Fruit fly (Drosophila melanogaster): ENCODE measurements around the gene ncd.

The ncd gene

DNA sequence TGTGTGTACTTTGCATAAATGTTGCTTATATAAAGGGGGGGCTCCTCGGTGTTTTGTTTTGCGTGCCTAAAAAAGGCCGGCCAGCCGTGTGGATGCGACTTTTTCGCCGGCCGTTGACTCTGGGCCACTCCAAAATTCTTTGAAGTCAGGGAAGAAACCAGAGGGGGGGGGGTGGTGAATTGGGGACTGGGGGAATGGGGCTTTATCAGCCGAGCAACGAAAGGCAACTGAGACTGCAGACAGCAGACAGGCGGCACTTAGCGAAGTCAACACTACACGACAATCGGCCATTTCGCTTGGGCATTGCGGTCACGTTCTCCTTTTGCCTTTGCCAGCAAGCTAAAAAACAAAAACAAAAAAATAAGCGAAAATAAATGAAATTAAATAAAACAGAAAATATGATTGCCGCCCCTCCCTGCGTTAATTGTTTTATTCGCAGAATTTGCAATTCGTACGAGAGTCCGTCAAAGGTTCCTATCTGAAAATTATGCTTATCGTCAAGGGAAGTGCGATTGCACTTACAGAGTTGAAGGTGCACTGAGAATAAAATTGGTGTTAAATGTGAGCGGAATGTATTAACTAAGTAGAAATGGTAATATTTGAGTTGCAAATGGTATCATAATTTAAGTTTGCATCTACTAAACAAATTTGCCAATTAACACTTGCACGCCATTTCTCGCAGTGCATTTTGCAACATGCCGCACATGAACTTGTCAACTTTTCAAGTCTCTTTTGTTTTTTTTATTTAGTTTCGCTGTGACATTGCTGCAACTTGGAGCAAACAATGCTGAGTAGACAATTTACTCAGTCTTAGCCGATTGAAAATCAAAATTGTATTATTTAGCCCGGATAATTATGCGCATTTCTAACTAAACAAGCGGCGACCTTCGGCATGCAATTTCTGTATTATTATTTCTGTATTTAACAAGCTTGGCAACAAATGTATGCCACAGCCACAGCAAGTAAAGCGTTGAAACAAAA, 20.6 kb downstream of the ncd start:
- TF ChIP-seq Sin3A (optimal IDR thresholded peaks at IDR 0.05), result no peak
- no peak for TF ChIP-seq insv (optimal IDR thresholded peaks at IDR 0.05)
- no peak for TF ChIP-seq Myc (optimal IDR thresholded peaks at IDR 0.05)
- TF ChIP-seq ttk (optimal IDR thresholded peaks at IDR 0.05), result no peak
- TF ChIP-seq psq (optimal IDR thresholded peaks at IDR 0.05), result no peak
- no peak for TF ChIP-seq h (optimal IDR thresholded peaks at IDR 0.05)

DNA sequence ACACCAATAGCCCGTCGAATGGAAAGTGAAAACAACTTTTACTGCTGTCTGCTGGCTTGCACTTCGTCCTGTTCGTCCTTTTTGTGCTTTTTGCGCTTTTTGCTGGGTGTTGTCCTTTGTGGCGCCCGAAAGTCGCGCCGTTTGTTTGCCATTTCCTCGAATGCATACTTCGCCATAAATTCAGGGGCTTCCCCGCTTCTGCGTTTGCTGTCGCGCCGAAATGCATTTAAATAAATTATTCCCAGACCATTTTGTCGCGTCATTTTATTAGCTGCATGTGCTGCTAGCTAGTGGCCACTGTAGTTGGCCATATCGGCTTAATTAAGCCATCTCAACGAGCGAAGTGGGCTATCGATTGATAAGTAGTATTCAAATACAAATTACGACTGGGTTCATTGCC, 21.7 kb downstream of the ncd start:
- TF ChIP-seq h (optimal IDR thresholded peaks at IDR 0.05) (no peak), Sin3A (optimal IDR thresholded peaks at IDR 0.05) (no peak), insv (optimal IDR thresholded peaks at IDR 0.05) (no peak), Myc (optimal IDR thresholded peaks at IDR 0.05) (no peak), psq (optimal IDR thresholded peaks at IDR 0.05) (no peak), ttk (optimal IDR thresholded peaks at IDR 0.05) (no peak)

DNA sequence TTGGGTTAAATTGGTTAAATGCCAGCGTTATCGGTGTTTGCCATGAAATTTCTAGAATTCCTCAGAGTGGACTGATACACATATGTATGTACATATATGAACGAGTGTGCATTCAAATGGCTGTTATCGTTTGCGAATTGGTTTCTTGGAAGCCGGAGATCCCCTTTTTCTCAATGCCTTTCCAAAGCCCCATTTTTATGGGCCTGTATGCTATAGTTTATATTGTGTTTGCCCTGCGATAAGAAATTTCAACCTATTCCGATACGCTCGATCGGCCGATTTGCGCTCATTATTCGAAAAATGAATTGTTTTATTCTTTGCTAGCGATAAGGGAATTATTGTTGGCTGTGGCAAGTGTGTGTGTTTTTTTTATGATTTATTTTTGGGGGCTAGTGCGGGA, 23.7 kb downstream of the ncd start:
- TF ChIP-seq Sin3A (optimal IDR thresholded peaks at IDR 0.05), result no peak
- no peak for TF ChIP-seq ttk (optimal IDR thresholded peaks at IDR 0.05)
- no peak for TF ChIP-seq h (optimal IDR thresholded peaks at IDR 0.05)
- TF ChIP-seq Myc (optimal IDR thresholded peaks at IDR 0.05), result no peak
- no peak for TF ChIP-seq insv (optimal IDR thresholded peaks at IDR 0.05)
- no peak for TF ChIP-seq psq (optimal IDR thresholded peaks at IDR 0.05)

DNA sequence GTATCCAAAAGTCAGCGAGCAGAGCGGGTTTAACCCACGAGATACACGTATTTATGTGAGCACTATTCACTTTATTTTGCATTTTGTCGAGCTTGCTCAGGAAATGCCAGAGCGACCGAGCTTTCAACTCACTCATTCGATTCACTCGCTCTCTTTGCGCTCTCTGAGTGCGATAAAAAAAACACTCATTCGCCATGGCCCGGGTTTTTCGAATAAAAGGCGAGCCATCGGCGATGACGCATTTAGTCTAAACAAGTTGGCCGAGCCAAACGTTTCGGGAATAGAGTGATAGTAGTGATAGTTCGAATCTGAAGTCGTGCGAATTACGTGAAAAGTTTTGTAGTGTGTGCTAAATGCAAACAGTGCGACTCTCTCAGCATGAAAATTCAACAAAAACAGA, 24.6 kb downstream of the ncd start:
- TF ChIP-seq insv (optimal IDR thresholded peaks at IDR 0.05), result no peak
- no peak for TF ChIP-seq h (optimal IDR thresholded peaks at IDR 0.05)
- TF ChIP-seq ttk (optimal IDR thresholded peaks at IDR 0.05), result no peak
- TF ChIP-seq Sin3A (optimal IDR thresholded peaks at IDR 0.05), result no peak
- TF ChIP-seq psq (optimal IDR thresholded peaks at IDR 0.05), result no peak
- TF ChIP-seq Myc (optimal IDR thresholded peaks at IDR 0.05), result no peak

DNA sequence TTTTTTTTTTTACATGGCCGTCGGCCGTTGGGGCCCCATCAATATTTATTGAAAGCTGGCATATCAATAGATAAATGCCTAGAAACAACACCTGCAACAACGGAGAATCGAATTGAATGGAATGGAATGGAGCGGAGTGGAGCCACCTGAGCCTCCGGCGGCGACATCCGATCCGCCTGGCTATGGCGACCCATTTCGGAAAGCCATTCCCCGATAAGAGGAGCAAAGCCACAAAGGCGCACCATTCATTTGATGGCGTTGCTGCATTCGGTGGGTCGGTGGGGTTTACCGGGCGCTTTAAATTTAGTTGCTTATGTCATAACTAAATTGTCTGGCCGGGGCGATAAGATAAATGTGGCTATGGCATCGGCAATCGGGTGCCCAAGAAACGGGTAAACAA, 25.1 kb downstream of the ncd start:
- TF ChIP-seq ttk (optimal IDR thresholded peaks at IDR 0.05), result no peak
- no peak for TF ChIP-seq psq (optimal IDR thresholded peaks at IDR 0.05)
- no peak for TF ChIP-seq Myc (optimal IDR thresholded peaks at IDR 0.05)
- TF ChIP-seq insv (optimal IDR thresholded peaks at IDR 0.05), result no peak
- TF ChIP-seq h (optimal IDR thresholded peaks at IDR 0.05), result no peak
- no peak for TF ChIP-seq Sin3A (optimal IDR thresholded peaks at IDR 0.05)

DNA sequence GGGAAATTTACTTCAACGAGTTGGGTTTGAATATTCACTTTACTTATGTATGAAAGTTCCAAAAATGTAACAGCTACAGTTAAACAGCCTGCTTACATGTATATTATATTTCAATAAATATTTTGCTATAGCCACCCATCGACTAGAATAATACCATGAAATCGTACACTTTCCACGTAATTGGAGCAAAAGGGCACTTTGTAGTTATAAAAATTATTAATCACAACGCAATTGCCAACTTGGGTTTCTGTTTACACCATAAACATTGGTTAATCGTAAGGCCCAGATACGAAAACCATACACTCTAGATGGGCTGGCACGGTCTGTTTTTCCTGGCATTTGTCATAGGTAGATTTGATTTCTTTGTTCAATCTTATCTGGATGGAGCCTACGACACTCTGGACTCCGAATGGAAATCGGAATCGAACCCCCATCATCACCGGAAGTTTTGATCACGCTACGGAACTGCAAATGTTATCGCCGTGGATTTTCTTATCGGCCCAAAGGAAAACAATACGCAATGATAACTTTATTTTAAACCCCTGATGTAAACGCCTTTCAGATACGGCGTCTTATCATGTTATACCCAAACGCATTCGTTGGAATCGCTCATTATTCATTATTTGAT, 26.4 kb downstream of the ncd start, which contains the start of gene fig:
TSS of gene fig (minus strand) at position 51 of the 628 bp plus-strand sequence.
- TF ChIP-seq Sin3A (optimal IDR thresholded peaks at IDR 0.05) (no peak), h (optimal IDR thresholded peaks at IDR 0.05) (no peak), Myc (optimal IDR thresholded peaks at IDR 0.05) (no peak), insv (optimal IDR thresholded peaks at IDR 0.05) (no peak)

DNA sequence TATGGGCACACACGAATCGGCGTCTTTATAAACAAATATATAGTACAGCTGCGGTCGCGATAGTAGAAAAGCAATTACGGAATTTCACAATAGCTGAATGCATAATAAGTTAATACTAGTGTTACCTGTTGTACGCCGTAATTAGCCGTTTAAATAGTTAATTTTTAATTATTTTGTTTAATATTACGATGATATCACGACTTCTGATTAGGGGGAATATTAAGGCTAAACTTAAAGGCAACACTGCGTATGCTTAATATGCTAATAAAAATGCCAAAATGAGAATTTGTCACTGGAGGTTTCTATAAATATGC, 28.0 kb downstream of the ncd start:
- TF ChIP-seq psq (optimal IDR thresholded peaks at IDR 0.05) (no peak), h (optimal IDR thresholded peaks at IDR 0.05) (no peak), Myc (optimal IDR thresholded peaks at IDR 0.05) (no peak), insv (optimal IDR thresholded peaks at IDR 0.05) (no peak), Sin3A (optimal IDR thresholded peaks at IDR 0.05) (no peak), ttk (optimal IDR thresholded peaks at IDR 0.05) (no peak)

DNA sequence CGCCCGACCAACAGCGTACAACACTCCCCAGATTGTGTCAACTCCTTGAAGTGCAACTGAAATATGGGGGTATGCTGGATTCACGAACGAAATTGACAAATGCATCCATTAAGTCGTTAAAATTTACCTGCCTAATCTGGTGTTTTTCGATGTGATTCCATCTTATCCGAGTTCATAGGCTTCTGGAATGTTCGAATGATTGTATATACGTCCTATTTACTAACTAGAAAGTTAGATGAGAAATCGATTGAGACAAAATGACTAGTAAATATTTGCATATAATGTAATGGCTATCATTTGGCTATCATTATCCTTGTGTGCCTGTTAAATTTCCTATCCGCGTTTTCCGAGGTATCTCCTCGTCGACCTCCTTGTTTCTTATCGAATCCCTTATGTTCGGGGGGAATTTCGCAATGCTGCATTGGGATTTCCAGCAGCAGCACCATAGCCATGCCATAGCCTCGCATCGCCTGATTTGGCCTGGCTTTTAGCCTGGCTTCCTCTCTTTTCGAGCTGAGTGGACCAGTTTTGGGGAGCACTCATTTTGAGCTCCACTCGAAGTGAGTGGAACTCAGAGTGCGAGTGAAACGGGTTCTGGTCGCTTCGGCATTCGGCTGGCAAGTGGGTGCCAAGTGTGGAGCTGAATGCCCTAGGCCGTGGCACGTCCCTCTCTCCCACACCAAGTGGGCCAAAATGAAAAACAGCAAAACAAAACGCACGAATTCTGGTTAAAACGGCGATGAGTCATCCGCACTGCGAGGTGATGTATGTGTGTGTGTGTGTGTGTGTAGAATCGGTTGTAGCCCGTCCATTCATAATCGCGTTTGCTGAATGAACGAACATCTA, 28.6 kb downstream of the ncd start:
- TF ChIP-seq insv (optimal IDR thresholded peaks at IDR 0.05), result no peak
- TF ChIP-seq psq (optimal IDR thresholded peaks at IDR 0.05), result no peak
- no peak for TF ChIP-seq h (optimal IDR thresholded peaks at IDR 0.05)
- TF ChIP-seq ttk (optimal IDR thresholded peaks at IDR 0.05), result no peak
- no peak for TF ChIP-seq Sin3A (optimal IDR thresholded peaks at IDR 0.05)
- TF ChIP-seq Myc (optimal IDR thresholded peaks at IDR 0.05), result no peak

DNA sequence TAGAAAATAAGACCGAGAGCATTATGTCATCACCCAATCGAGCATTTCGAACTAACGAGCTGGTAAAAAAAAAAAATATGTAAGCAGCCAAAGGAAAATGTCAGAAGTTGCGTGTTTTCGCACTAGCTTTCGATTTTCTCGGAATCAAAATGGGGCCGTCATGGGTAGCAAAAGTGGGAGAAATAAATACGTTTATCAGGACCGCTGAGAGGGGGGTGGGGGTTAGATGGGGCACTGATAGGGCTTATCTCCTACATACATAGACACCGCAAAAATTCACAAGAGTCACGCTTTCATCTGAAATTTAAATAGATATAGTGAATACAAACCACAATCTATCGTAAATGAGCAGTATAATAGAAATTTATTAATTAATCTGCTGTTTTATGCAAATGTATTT, 29.7 kb downstream of the ncd start:
- TF ChIP-seq insv (optimal IDR thresholded peaks at IDR 0.05), result no peak
- TF ChIP-seq ttk (optimal IDR thresholded peaks at IDR 0.05), result no peak
- TF ChIP-seq psq (optimal IDR thresholded peaks at IDR 0.05), result no peak
- TF ChIP-seq h (optimal IDR thresholded peaks at IDR 0.05), result no peak
- no peak for TF ChIP-seq Sin3A (optimal IDR thresholded peaks at IDR 0.05)
- TF ChIP-seq Myc (optimal IDR thresholded peaks at IDR 0.05), result no peak

DNA sequence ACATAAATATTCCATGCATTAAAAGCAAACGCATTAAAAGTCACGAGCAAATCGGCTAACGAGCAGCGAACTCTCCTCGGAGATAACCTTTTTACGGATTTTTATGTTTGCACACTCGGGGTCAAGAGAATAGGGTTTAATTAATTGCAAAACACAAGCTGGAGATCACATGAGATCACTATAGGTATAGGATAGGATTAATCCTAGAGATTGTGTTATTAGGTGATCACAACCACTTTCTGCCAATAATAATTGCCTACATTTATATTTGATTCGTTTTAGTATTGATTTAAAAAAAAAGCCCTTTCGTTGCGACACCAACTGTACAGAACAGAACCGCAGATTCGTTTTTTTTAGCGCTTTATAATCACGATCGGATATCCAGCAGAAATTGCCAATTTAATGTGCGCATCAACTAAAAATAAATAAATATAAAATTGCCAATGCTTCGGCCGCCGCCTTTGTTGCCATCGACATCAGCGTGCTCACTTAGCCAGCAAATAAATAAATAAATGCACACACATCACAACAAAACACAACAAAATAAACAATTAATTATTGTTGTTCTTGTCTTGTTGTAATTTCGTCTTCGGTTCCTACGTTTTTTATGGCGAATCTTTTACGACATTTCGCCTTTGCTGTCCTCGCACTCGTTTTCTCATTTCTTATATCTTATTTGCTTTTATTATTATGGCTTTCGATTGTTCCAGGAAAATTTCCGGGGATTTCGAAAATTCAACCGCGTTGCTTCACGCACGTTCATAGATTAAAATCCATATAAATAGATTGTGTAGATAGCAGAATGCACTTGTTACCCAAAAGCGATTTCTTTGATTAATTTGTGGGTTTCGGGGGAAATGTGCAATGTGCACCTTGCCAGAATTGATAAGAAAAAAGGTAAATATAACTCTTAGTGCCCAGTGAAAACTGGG, 30.9 kb downstream of the ncd start:
- TF ChIP-seq h (optimal IDR thresholded peaks at IDR 0.05), result no peak
- no peak for TF ChIP-seq Myc (optimal IDR thresholded peaks at IDR 0.05)
- TF ChIP-seq Sin3A (optimal IDR thresholded peaks at IDR 0.05), result no peak
- no peak for TF ChIP-seq psq (optimal IDR thresholded peaks at IDR 0.05)
- no peak for TF ChIP-seq insv (optimal IDR thresholded peaks at IDR 0.05)
- no peak for TF ChIP-seq ttk (optimal IDR thresholded peaks at IDR 0.05)

All from Kc167 (cell line).